Fruit fly (Drosophila melanogaster) whole organism, embryonic: ENCODE results near the gene CG6693.

Experiments used
- Antp ChIP-seq: fragments of 200-800 bp; sonication (Bioruptor generic); optimal IDR thresholded peaks from 3 replicates; lab custom pipeline; 2016; ENCODE audit warnings: missing biosample characterization, missing genetic modification characterization
- CG14441 ChIP-seq: fragments of 200-800 bp; sonication (Bioruptor generic); IDR thresholded peaks from 2 replicates; pipeline ENCODE4 v1.3.6; 2022; ENCODE audit warnings: missing biosample characterization, missing genetic modification characterization
- CG1602 ChIP-seq: fragments of 200-800 bp; sonication (Bioruptor generic); optimal IDR thresholded peaks from 3 replicates; lab custom pipeline; 2016; ENCODE audit warnings: missing biosample characterization, missing genetic modification characterization
- Gug ChIP-seq: fragments of 200-800 bp; sonication (Bioruptor generic); IDR thresholded peaks from 4 replicates; pipeline ENCODE4 v1.3.6; 2022; ENCODE audit warnings: missing biosample characterization, missing genetic modification characterization
- Tbp ChIP-seq: fragments of >200 bp; optimal IDR thresholded peaks from 2 replicates; lab custom pipeline; 2018; ENCODE audit warnings: missing biosample characterization, missing genetic modification characterization
- fru ChIP-seq: fragments of >200 bp; optimal IDR thresholded peaks from 2 replicates; lab custom pipeline; 2017

DNA sequence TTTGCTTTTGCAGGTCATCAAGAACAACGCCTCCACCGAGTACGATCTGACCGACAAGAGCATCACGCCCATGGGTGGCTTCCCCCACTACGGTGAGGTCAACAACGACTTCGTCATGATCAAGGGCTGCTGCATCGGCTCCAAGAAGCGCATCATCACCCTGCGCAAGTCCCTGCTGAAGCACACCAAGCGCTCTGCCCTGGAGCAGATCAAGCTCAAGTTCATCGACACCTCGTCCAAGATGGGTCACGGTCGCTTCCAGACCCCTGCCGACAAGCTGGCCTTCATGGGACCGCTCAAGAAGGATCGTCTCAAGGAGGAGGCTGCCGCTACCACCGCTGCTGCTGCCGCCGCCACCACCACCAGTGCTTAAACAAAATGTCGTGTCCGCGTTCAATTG is 3.0 kb upstream of the CG6693 start:
- TF ChIP-seq fru (lab: Kevin White, UChicago) (no peak), Antp (no peak), Gug (no peak), CG14441 (GFP tag; lab: Robert Waterston, UW) (no peak), Tbp (GFP tag; lab: Kevin White, UChicago) (no peak), CG1602 (no peak)
